Worm (Caenorhabditis elegans): ENCODE measurements around the gene sul-3.

DNA sequence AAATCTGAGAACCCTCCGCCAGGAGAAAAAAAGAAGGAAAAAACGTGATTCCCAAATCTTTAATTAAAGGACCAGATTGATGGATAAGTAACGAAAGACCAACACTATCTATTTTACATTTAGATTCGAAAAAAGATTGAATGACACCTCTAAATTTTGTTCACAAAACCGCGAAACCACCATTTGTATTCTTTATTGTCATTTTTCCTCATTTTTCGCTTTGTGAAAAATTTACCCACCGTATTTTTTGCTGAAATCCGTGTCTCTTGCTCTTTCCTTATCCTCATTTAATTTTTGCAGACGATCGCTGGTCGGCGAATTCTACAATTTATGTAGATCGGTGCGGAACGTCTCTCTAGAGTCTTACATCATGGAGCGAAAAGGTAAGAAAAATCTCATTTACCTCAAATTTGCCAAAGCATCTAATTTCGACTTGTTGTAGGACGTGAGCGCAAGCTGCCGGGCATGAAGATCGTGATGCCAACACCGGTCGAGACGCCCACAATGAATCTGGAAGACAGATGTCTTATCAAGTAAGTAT lies 17.5 kb downstream of the sul-3 start, which contains the start of the genes sek-1 and R03G5.6:
- TF ChIP-seq elt-2 (tag; optimal IDR thresholded peaks at IDR 0.05) (no peak), zag-1 (tag; optimal IDR thresholded peaks at IDR 0.05) (no peak), fos-1 (tag; optimal IDR thresholded peaks at IDR 0.05) (no peak), ceh-82 (tag; optimal IDR thresholded peaks at IDR 0.05) (no peak), unc-62 (GFP tag; optimal IDR thresholded peaks at IDR 0.05) (no peak), nhr-77 (tag; optimal IDR thresholded peaks at IDR 0.05) (no peak), nhr-12 (tag; optimal IDR thresholded peaks at IDR 0.05) (no peak), tbx-2 (tag; optimal IDR thresholded peaks at IDR 0.05) (no peak), unc-98 (GFP tag; IDR thresholded peaks at IDR 0.05) (no peak), blmp-1 (tag; optimal IDR thresholded peaks at IDR 0.05) (no peak), F16B12.6 (tag; optimal IDR thresholded peaks at IDR 0.05) (no peak), ama-1 (optimal IDR thresholded peaks at IDR 0.05) (no peak), skn-1 (tag; optimal IDR thresholded peaks at IDR 0.05) (no peak)
